Fruit fly (Drosophila melanogaster) whole organism, embryonic: ENCODE measurements around the gene ast.

Experiments used
- Aef1 ChIP-seq: fragments of 200-800 bp; sonication (Bioruptor generic); IDR thresholded peaks from 3 replicates; pipeline ENCODE4 v1.3.6; 2022; ENCODE audit warnings: missing biosample characterization, missing genetic modification characterization
- Asciz ChIP-seq: fragments of 200-800 bp; sonication (Bioruptor generic); optimal IDR thresholded peaks from 2 replicates; lab custom pipeline; 2017; ENCODE audit warnings: missing biosample characterization, mild to moderate bottlenecking, missing genetic modification characterization, missing genetic modification reagents
- Atf3 ChIP-seq: fragments of 200-800 bp; sonication (Bioruptor generic); optimal IDR thresholded peaks from 3 replicates; lab custom pipeline; 2016; ENCODE audit warnings: missing biosample characterization, missing genetic modification characterization
- B-H2 ChIP-seq: fragments of 200-800 bp; sonication (Bioruptor generic); optimal IDR thresholded peaks from 2 replicates; lab custom pipeline; 2018; ENCODE audit warnings: missing biosample characterization, mild to moderate bottlenecking, missing genetic modification characterization
- Blimp-1 ChIP-seq: fragments of 200-800 bp; sonication (Bioruptor generic); optimal IDR thresholded peaks from 3 replicates; lab custom pipeline; 2018; ENCODE audit warnings: missing biosample characterization, missing genetic modification characterization, mild to moderate bottlenecking, moderate library complexity, missing genetic modification reagents
- CG10366 ChIP-seq: fragments of 200-800 bp; sonication (Bioruptor generic); IDR thresholded peaks from 2 replicates; pipeline ENCODE4 v1.3.6; 2022; ENCODE audit warnings: missing biosample characterization, missing genetic modification characterization
- CG11456 ChIP-seq: fragments of 200-800 bp; sonication (Bioruptor generic); IDR thresholded peaks from 3 replicates; pipeline ENCODE4 v1.3.6; 2022; ENCODE audit warnings: missing biosample characterization, missing genetic modification characterization
- CG12236 ChIP-seq: fragments of 200-800 bp; sonication (Bioruptor generic); optimal IDR thresholded peaks from 2 replicates; lab custom pipeline; 2016; ENCODE audit warnings: missing biosample characterization, missing genetic modification characterization
- CG12769 ChIP-seq: fragments of 200-800 bp; sonication (Bioruptor generic); optimal IDR thresholded peaks from 2 replicates; lab custom pipeline; 2019; ENCODE audit warnings: missing biosample characterization, mild to moderate bottlenecking, missing genetic modification characterization, moderate library complexity
- CG14441 ChIP-seq: fragments of 200-800 bp; sonication (Bioruptor generic); IDR thresholded peaks from 2 replicates; pipeline ENCODE4 v1.3.6; 2022; ENCODE audit warnings: missing biosample characterization, missing genetic modification characterization
- CG14860 ChIP-seq: fragments of 200-800 bp; sonication (Bioruptor generic); IDR thresholded peaks from 3 replicates; pipeline ENCODE4 v1.3.6; 2022; ENCODE audit warnings: missing biosample characterization, missing genetic modification characterization; ENCODE audit not compliant: partially characterized antibody
- CG15479 ChIP-seq: fragments of 200-800 bp; sonication (Bioruptor generic); optimal IDR thresholded peaks from 3 replicates; lab custom pipeline; 2019; ENCODE audit warnings: missing biosample characterization, mild to moderate bottlenecking, missing genetic modification characterization, moderate library complexity
- CG15696 ChIP-seq: fragments of 200-800 bp; sonication (Bioruptor generic); optimal IDR thresholded peaks from 2 replicates; lab custom pipeline; 2019; ENCODE audit warnings: missing biosample characterization, mild to moderate bottlenecking, missing genetic modification characterization, moderate library complexity
- CG17385 ChIP-seq: fragments of 200-800 bp; sonication (Bioruptor generic); optimal IDR thresholded peaks from 3 replicates; lab custom pipeline; 2018; ENCODE audit warnings: missing biosample characterization, mild to moderate bottlenecking, missing genetic modification characterization
- CG17802 ChIP-seq: fragments of 200-800 bp; sonication (Bioruptor generic); optimal IDR thresholded peaks from 2 replicates; lab custom pipeline; 2018; ENCODE audit warnings: missing biosample characterization, mild to moderate bottlenecking, missing genetic modification characterization, moderate library complexity
- CG17829 ChIP-seq: fragments of 200-800 bp; optimal IDR thresholded peaks from 2 replicates; lab custom pipeline; 2019; ENCODE audit warnings: missing biosample characterization, mild to moderate bottlenecking, missing genetic modification characterization, moderate library complexity
- CG32767 ChIP-seq: fragments of 200-800 bp; sonication (Bioruptor generic); IDR thresholded peaks from 2 replicates; pipeline ENCODE4 v1.3.6; 2022; ENCODE audit warnings: missing biosample characterization, missing genetic modification characterization
- CG3407 ChIP-seq: fragments of 200-800 bp; sonication (Bioruptor generic); optimal IDR thresholded peaks from 2 replicates; lab custom pipeline; 2018; ENCODE audit warnings: missing biosample characterization, mild to moderate bottlenecking, missing genetic modification characterization
- CG3847 ChIP-seq: fragments of 200-800 bp; sonication (Bioruptor generic); IDR thresholded peaks from 2 replicates; pipeline ENCODE4 v1.3.6; 2022; ENCODE audit warnings: missing biosample characterization, missing genetic modification characterization
- CG5245 ChIP-seq: fragments of 200-800 bp; sonication (Bioruptor generic); optimal IDR thresholded peaks from 3 replicates; lab custom pipeline; 2016; ENCODE audit warnings: missing biosample characterization, missing genetic modification characterization
- CG6854 ChIP-seq: fragments of 200-800 bp; sonication (Bioruptor generic); optimal IDR thresholded peaks from 3 replicates; lab custom pipeline; 2017; ENCODE audit warnings: missing biosample characterization, mild to moderate bottlenecking, missing genetic modification characterization
- CG7271 ChIP-seq: fragments of 200-800 bp; sonication (Bioruptor generic); optimal IDR thresholded peaks from 2 replicates; lab custom pipeline; 2018; ENCODE audit warnings: missing biosample characterization, mild to moderate bottlenecking, missing genetic modification characterization, moderate library complexity
- CG7357 ChIP-seq: fragments of 200-800 bp; sonication (Bioruptor generic); IDR thresholded peaks from 3 replicates; pipeline ENCODE4 v1.3.6; 2022; ENCODE audit warnings: missing biosample characterization, missing genetic modification characterization
- CG7786 ChIP-seq: fragments of 200-800 bp; sonication (Bioruptor generic); optimal IDR thresholded peaks from 2 replicates; lab custom pipeline; 2016; ENCODE audit warnings: missing biosample characterization, missing genetic modification characterization
- CG7987 ChIP-seq: fragments of 200-800 bp; sonication (Bioruptor generic); optimal IDR thresholded peaks from 2 replicates; lab custom pipeline; 2018; ENCODE audit warnings: missing biosample characterization, mild to moderate bottlenecking, missing genetic modification characterization, moderate library complexity
- CG9876 ChIP-seq: fragments of 200-800 bp; sonication (Bioruptor generic); optimal IDR thresholded peaks from 2 replicates; lab custom pipeline; 2016; ENCODE audit warnings: missing biosample characterization, missing genetic modification characterization
- Chrac-16 ChIP-seq: fragments of 200-800 bp; sonication (Bioruptor generic); optimal IDR thresholded peaks from 3 replicates; lab custom pipeline; 2016; ENCODE audit warnings: missing biosample characterization, missing genetic modification characterization
- E2f1 ChIP-seq: fragments of 200-800 bp; sonication (Bioruptor generic); IDR thresholded peaks from 2 replicates; pipeline ENCODE4 v1.3.6; 2022; ENCODE audit warnings: missing biosample characterization, missing genetic modification characterization
- Elba2 ChIP-seq: fragments of 200-800 bp; sonication (Bioruptor generic); optimal IDR thresholded peaks from 3 replicates; lab custom pipeline; 2016; ENCODE audit warnings: missing biosample characterization, missing genetic modification characterization
- H2.0 ChIP-seq: fragments of 200-800 bp; sonication (Bioruptor generic); IDR thresholded peaks from 2 replicates; pipeline ENCODE4 v1.3.6; 2022; ENCODE audit warnings: missing biosample characterization, missing genetic modification characterization
- HHEX ChIP-seq: fragments of 200-800 bp; sonication (Bioruptor generic); optimal IDR thresholded peaks from 3 replicates; lab custom pipeline; 2017; ENCODE audit warnings: missing biosample characterization, mild to moderate bottlenecking, missing genetic modification characterization, missing genetic modification reagents
- HLHmδ ChIP-seq: fragments of 200-800 bp; sonication (Bioruptor generic); optimal IDR thresholded peaks from 2 replicates; lab custom pipeline; 2018; ENCODE audit warnings: missing biosample characterization, mild to moderate bottlenecking, missing genetic modification characterization, moderate library complexity
- Meics ChIP-seq: fragments of 200-800 bp; sonication (Bioruptor generic); optimal IDR thresholded peaks from 2 replicates; lab custom pipeline; 2017; ENCODE audit warnings: missing biosample characterization, mild to moderate bottlenecking, missing genetic modification characterization
- Nf-YB ChIP-seq: fragments of 200-800 bp; sonication (Bioruptor generic); optimal IDR thresholded peaks from 3 replicates; lab custom pipeline; 2019; ENCODE audit warnings: missing biosample characterization, mild to moderate bottlenecking, missing genetic modification characterization, moderate library complexity
- Nf-YC ChIP-seq: fragments of 200-800 bp; optimal IDR thresholded peaks from 3 replicates; lab custom pipeline; 2019; ENCODE audit warnings: missing biosample characterization, mild to moderate bottlenecking, missing genetic modification characterization, moderate library complexity
- Sox102F ChIP-seq: fragments of 200-800 bp; sonication (Bioruptor generic); optimal IDR thresholded peaks from 2 replicates; lab custom pipeline; 2018; ENCODE audit warnings: missing biosample characterization, mild to moderate bottlenecking, missing genetic modification characterization, moderate library complexity
- Stat92E ChIP-seq, 3 experiments: fragments of >200 bp in 2 of 3; fragments of 200-800 bp in 1 of 3; sonication (Bioruptor generic) in 1 of 3; optimal IDR thresholded peaks; 2 replicates each; lab custom pipeline; 2017 to 2019; ENCODE audit warnings: missing biosample characterization in 3 of 3, missing genetic modification characterization in 3 of 3, mild to moderate bottlenecking in 1 of 3, moderate library complexity in 1 of 3
- TFAM ChIP-seq: fragments of 200-800 bp; sonication (Bioruptor generic); optimal IDR thresholded peaks from 2 replicates; lab custom pipeline; 2017; ENCODE audit warnings: missing biosample characterization, missing genetic modification characterization, inconsistent platforms
- chn ChIP-seq: fragments of 200-800 bp; sonication (Bioruptor generic); optimal IDR thresholded peaks from 2 replicates; lab custom pipeline; 2016; ENCODE audit warnings: missing biosample characterization, missing genetic modification characterization
- dimm ChIP-seq: fragments of 200-800 bp; sonication (Bioruptor generic); IDR thresholded peaks from 2 replicates; pipeline ENCODE4 v1.3.6; 2022; ENCODE audit warnings: missing biosample characterization, missing genetic modification characterization
- fu2 ChIP-seq: fragments of 200-800 bp; sonication (Bioruptor generic); optimal IDR thresholded peaks from 2 replicates; lab custom pipeline; 2016; ENCODE audit warnings: missing biosample characterization, missing genetic modification characterization
- gcm2 ChIP-seq: fragments of 200-800 bp; sonication (Bioruptor generic); optimal IDR thresholded peaks from 2 replicates; lab custom pipeline; 2016; ENCODE audit warnings: missing biosample characterization, missing genetic modification characterization
- hbn ChIP-seq: fragments of 200-800 bp; sonication (Bioruptor generic); IDR thresholded peaks from 2 replicates; pipeline ENCODE4 v1.3.6; 2022; ENCODE audit warnings: missing biosample characterization, missing genetic modification characterization; ENCODE audit not compliant: partially characterized antibody
- mld ChIP-seq: fragments of 200-800 bp; sonication (Bioruptor generic); IDR thresholded peaks from 3 replicates; pipeline ENCODE4 v1.3.6; 2022; ENCODE audit warnings: missing biosample characterization, missing genetic modification characterization; ENCODE audit not compliant: partially characterized antibody
- nerfin-2 ChIP-seq: fragments of 200-800 bp; sonication (Bioruptor generic); IDR thresholded peaks from 2 replicates; pipeline ENCODE4 v1.3.6; 2022; ENCODE audit warnings: missing biosample characterization, missing genetic modification characterization; ENCODE audit not compliant: partially characterized antibody
- pzg ChIP-seq: fragments of 200-800 bp; sonication (Bioruptor generic); optimal IDR thresholded peaks from 3 replicates; lab custom pipeline; 2018; ENCODE audit warnings: missing biosample characterization, mild to moderate bottlenecking, missing genetic modification characterization, moderate library complexity
- sd ChIP-seq: fragments of 200-800 bp; sonication (Bioruptor generic); optimal IDR thresholded peaks from 3 replicates; lab custom pipeline; 2018; ENCODE audit warnings: missing biosample characterization, mild to moderate bottlenecking, missing genetic modification characterization, moderate library complexity
- sisA ChIP-seq: fragments of 200-800 bp; sonication (Bioruptor generic); IDR thresholded peaks from 2 replicates; pipeline ENCODE4 v1.3.6; 2022; ENCODE audit warnings: missing biosample characterization, missing genetic modification characterization
- sna ChIP-seq: fragments of 200-800 bp; sonication (Bioruptor generic); IDR thresholded peaks from 2 replicates; pipeline ENCODE4 v1.3.6; 2022; ENCODE audit warnings: missing biosample characterization, missing genetic modification characterization; ENCODE audit not compliant: partially characterized antibody
- toy ChIP-seq: fragments of 200-800 bp; sonication (Bioruptor generic); IDR thresholded peaks from 2 replicates; pipeline ENCODE4 v1.3.6; 2022; ENCODE audit warnings: missing biosample characterization, missing genetic modification characterization
- zf30C ChIP-seq: fragments of 200-800 bp; sonication (Bioruptor generic); optimal IDR thresholded peaks from 3 replicates; lab custom pipeline; 2018; ENCODE audit warnings: missing biosample characterization, mild to moderate bottlenecking, missing genetic modification characterization

ast gene

dm6 chr2L:1094724-1095123 lies 17.0 kb downstream of the ast start (continued):
- TF ChIP-seq CG17802 (tag; lab: Kevin White, UChicago) (no peak), CG3407 (GFP tag; lab: Kevin White, UChicago) (peak; percentile 78), CG11456 (GFP tag; lab: Robert Waterston, UW) (peak; percentile 37; the same call in 1 of the 3 replicates), gcm2 (GFP tag; lab: Kevin White, UChicago) (no peak), CG32767 (no peak), CG15479 (no peak), Elba2 (no peak), fu2 (no peak), CG12236 (GFP tag; lab: Kevin White, UChicago) (no peak), CG6854 (GFP tag; lab: Kevin White, UChicago) (peak; percentile 22), toy (no peak), CG7271 (tag; lab: Kevin White, UChicago) (no peak), Blimp-1 (GFP tag; lab: Kevin White, UChicago) (peak; percentile 50), HLHmδ (GFP tag; lab: Kevin White, UChicago) (no peak), CG3847 (GFP tag; lab: Robert Waterston, UW) (0 out of 2 replicates have a peak, but pooled peaks have one; percentile 24), dimm (GFP tag; lab: Robert Waterston, UW) (no peak), B-H2 (GFP tag; lab: Kevin White, UChicago) (peak; percentile 3), nerfin-2 (no peak), HHEX (GFP tag; lab: Kevin White, UChicago) (no peak), CG7987 (GFP tag; lab: Kevin White, UChicago) (peak; percentile 58), Atf3 (GFP tag; lab: Kevin White, UChicago) (no peak), CG14860 (GFP tag; lab: Robert Waterston, UW) (no peak), CG7357 (GFP tag; lab: Robert Waterston, UW) (no peak), CG5245 (GFP tag; lab: Kevin White, UChicago) (no peak), TFAM (no peak), Nf-YC (tag; lab: Kevin White, UChicago) (no peak), sisA (GFP tag; lab: Robert Waterston, UW) (no peak), Asciz (GFP tag; lab: Kevin White, UChicago) (peak; percentile 53), mld (GFP tag; lab: Robert Waterston, UW) (no peak), pzg (GFP tag; lab: Kevin White, UChicago) (no peak), Stat92E (GFP tag; optimal IDR thresholded peaks at IDR 0.05; lab: Kevin White, UChicago) (no peak), CG15696 (tag; lab: Kevin White, UChicago) (no peak), Aef1 (GFP tag; lab: Robert Waterston, UW) (no peak), CG17385 (no peak), hbn (GFP tag; lab: Robert Waterston, UW) (no peak), Meics (GFP tag; lab: Kevin White, UChicago) (no peak), CG10366 (no peak), sna (GFP tag; lab: Robert Waterston, UW) (no peak), chn (no peak), CG14441 (GFP tag; lab: Robert Waterston, UW) (no peak), CG9876 (GFP tag; lab: Kevin White, UChicago) (no peak), sd (peak; percentile 5), Chrac-16 (GFP tag; lab: Kevin White, UChicago) (no peak), CG17829 (no peak), CG7786 (GFP tag; lab: Kevin White, UChicago) (no peak), E2f1 (no peak), CG12769 (tag; lab: Kevin White, UChicago) (peak; percentile 47), Nf-YB (no peak), H2.0 (GFP tag; lab: Robert Waterston, UW) (no peak), Sox102F (GFP tag; lab: Kevin White, UChicago) (peak; percentile 50), zf30C (GFP tag; lab: Kevin White, UChicago) (no peak)
